Worm (Caenorhabditis elegans): ENCODE data around the gene Y67D8B.5.

DNA sequence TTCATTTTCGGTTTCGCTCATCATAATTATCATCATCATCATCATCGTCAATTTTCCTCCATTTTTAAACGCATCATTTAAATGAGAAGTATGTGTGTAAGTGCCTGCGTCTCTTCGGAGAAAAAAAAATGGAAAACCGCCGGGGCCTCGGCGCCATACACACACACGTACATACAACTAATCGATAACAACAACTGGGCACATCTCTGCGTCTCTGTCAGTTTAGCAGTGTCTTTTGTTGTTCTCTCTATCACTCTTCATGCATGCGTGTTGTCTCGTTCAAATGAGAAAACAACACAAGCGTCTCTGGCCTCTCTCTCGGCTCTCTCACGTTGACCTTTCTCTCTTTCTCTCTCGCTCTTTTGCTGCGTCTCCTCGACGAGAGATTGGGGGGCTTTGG lies 41.4 kb upstream of the Y67D8B.5 start:
- no peak for TF ChIP-seq unc-86 (tag; optimal IDR thresholded peaks at IDR 0.05)
- peak; percentile 83 for TF ChIP-seq ceh-31 (tag; optimal IDR thresholded peaks at IDR 0.05)
